Worm (Caenorhabditis elegans) whole organism, midembryonic: ENCODE results near the gene itsn-1.
"Not testable (repeated sequence)": the region's sequence is repeated elsewhere in the genome, so short reads cannot be mapped to it uniquely, and the experiment has no call there.

ENCODE experiments used
- flt-1 ChIP-seq: fragments of 200-800 bp; sonication (Bioruptor generic); IDR thresholded peaks from 2 replicates; pipeline ENCODE4 v1.3.6; 2022; ENCODE audit warnings: missing genetic modification characterization, missing compliant biosample characterization
- ref-1 ChIP-seq: fragments of 200-800 bp; sonication (Bioruptor generic); conservative IDR thresholded peaks from 2 replicates; pipeline ENCODE4 v1.3.6; 2022; ENCODE audit warnings: missing genetic modification reagents, missing genetic modification characterization, missing compliant biosample characterization

DNA sequence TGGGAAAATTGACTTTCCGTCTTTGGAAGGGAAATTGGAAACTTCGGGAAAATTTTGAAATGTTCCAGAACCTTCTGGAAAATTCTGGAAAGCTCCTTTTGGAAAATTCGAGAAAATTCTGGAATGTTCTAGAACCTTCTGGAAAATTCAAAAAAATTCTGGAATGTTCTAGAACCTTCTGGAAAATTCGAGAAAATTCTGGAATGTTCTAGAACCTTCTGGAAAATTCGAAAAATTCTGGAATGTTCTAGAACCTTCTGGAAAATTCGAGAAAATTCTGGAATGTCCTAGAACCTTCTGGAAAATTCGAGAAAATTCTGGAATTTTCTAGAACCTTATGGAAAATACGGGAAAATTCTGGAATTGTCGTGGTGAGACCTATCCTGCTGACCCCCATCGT, 36.1 kb downstream of the itsn-1 start:
- peak; percentile 83; the same call in 1 of the 2 replicates for TF ChIP-seq flt-1 (GFP tag; lab: Robert Waterston, UW)
- not testable (repeated sequence) for TF ChIP-seq ref-1 (GFP tag; lab: Robert Waterston, UW)
